Worm (Caenorhabditis elegans) whole organism, L3 larva: ENCODE data around the gene unc-82.

Experiments
- R02D3.7 ChIP-seq: fragments of 150-350 bp; optimal IDR thresholded peaks from 2 replicates; lab custom pipeline; 2014; ENCODE audit warnings: missing biosample characterization, missing genetic modification characterization
- ZK546.5 ChIP-seq: sonication (generic microtip); optimal IDR thresholded peaks from 2 replicates; lab custom pipeline; 2017; ENCODE audit warnings: missing biosample characterization, missing genetic modification characterization
- ceh-16 ChIP-seq: sonication (generic microtip); optimal IDR thresholded peaks from 2 replicates; lab custom pipeline; 2017; ENCODE audit warnings: missing biosample characterization, missing genetic modification characterization
- ceh-28 ChIP-seq: fragments of 150-350 bp; optimal IDR thresholded peaks from 2 replicates; lab custom pipeline; 2014; ENCODE audit warnings: missing biosample characterization, missing genetic modification reagents, missing genetic modification characterization
- ceh-82 ChIP-seq: fragments of 150-350 bp; optimal IDR thresholded peaks from 2 replicates; lab custom pipeline; 2014; ENCODE audit warnings: missing biosample characterization, missing genetic modification characterization
- ceh-9 ChIP-seq: sonication (generic microtip); optimal IDR thresholded peaks from 2 replicates; lab custom pipeline; 2018; ENCODE audit warnings: missing biosample characterization, missing genetic modification characterization
- daf-12 ChIP-seq: fragments of 150-350 bp; optimal IDR thresholded peaks from 2 replicates; lab custom pipeline; 2014; ENCODE audit warnings: missing biosample characterization, missing genetic modification reagents, missing genetic modification characterization
- egl-5 ChIP-seq: fragments of 150-350 bp; optimal IDR thresholded peaks from 2 replicates; lab custom pipeline; 2017; ENCODE audit warnings: missing biosample characterization, missing genetic modification reagents, missing genetic modification characterization, inconsistent platforms
- elt-1 ChIP-seq: fragments of 150-350 bp; optimal IDR thresholded peaks from 2 replicates; lab custom pipeline; 2014; ENCODE audit warnings: missing biosample characterization, missing genetic modification characterization
- elt-2 ChIP-seq: sonication (generic microtip); optimal IDR thresholded peaks from 2 replicates; lab custom pipeline; 2016; ENCODE audit warnings: missing genetic modification reagents, mild to moderate bottlenecking, missing genetic modification characterization, missing compliant biosample characterization
- elt-3 ChIP-seq, 3 experiments: fragments of 150-350 bp in 1 of 3; sonication (generic microtip) in 2 of 3; optimal IDR thresholded peaks; 2 replicates in 2 of 3; 4 replicates in 1 of 3; lab custom pipeline; 2014 to 2017; ENCODE audit warnings: missing biosample characterization in 3 of 3, missing genetic modification characterization in 3 of 3
- eor-1 ChIP-seq, 2 experiments: fragments of 150-350 bp; optimal IDR thresholded peaks; 2 replicates each; lab custom pipeline; 2014 to 2018; ENCODE audit warnings: missing biosample characterization in 2 of 2, missing genetic modification characterization in 2 of 2
- fkh-10 ChIP-seq: sonication (generic microtip); optimal IDR thresholded peaks from 2 replicates; lab custom pipeline; 2017; ENCODE audit warnings: missing biosample characterization, missing genetic modification reagents, missing genetic modification characterization
- fkh-2 ChIP-seq: fragments of 150-350 bp; optimal IDR thresholded peaks from 2 replicates; lab custom pipeline; 2014; ENCODE audit warnings: missing biosample characterization, missing genetic modification reagents, missing genetic modification characterization
- fos-1 ChIP-seq: fragments of 150-350 bp; optimal IDR thresholded peaks from 2 replicates; lab custom pipeline; 2014; ENCODE audit warnings: missing biosample characterization, missing genetic modification characterization
- hmg-11 ChIP-seq: sonication (generic microtip); optimal IDR thresholded peaks from 2 replicates; lab custom pipeline; 2016; ENCODE audit warnings: missing genetic modification characterization, missing compliant biosample characterization
- jun-1 ChIP-seq: fragments of 150-350 bp; optimal IDR thresholded peaks from 2 replicates; lab custom pipeline; 2014; ENCODE audit warnings: missing biosample characterization, missing genetic modification reagents, missing genetic modification characterization
- lin-15B ChIP-seq: fragments of 150-350 bp; optimal IDR thresholded peaks from 2 replicates; lab custom pipeline; 2014; ENCODE audit warnings: missing biosample characterization, missing genetic modification characterization
- lin-39 ChIP-seq: fragments of 150-350 bp; optimal IDR thresholded peaks from 2 replicates; lab custom pipeline; 2018; ENCODE audit warnings: missing biosample characterization, missing genetic modification reagents, missing genetic modification characterization
- lsy-12 ChIP-seq: sonication (generic microtip); optimal IDR thresholded peaks from 2 replicates; lab custom pipeline; 2016; ENCODE audit warnings: mild to moderate bottlenecking, missing genetic modification characterization, missing compliant biosample characterization
- mdl-1 ChIP-seq: fragments of 150-350 bp; optimal IDR thresholded peaks from 2 replicates; lab custom pipeline; 2014; ENCODE audit warnings: missing biosample characterization, missing genetic modification characterization
- mml-1 ChIP-seq: fragments of 150-350 bp; sonication (generic microtip); optimal IDR thresholded peaks from 3 replicates; lab custom pipeline; 2014; ENCODE audit warnings: missing biosample characterization, missing genetic modification characterization
- nfya-1 ChIP-seq: sonication (generic microtip); optimal IDR thresholded peaks from 2 replicates; lab custom pipeline; 2017; ENCODE audit warnings: missing genetic modification characterization, mild to moderate bottlenecking, missing compliant biosample characterization, antibody characterized with exemption, moderate library complexity; ENCODE audit not compliant: insufficient read depth
- nhr-12 ChIP-seq: fragments of 150-350 bp; optimal IDR thresholded peaks from 2 replicates; lab custom pipeline; 2014; ENCODE audit warnings: missing biosample characterization, missing genetic modification characterization
- nhr-23 ChIP-seq: fragments of 150-350 bp; optimal IDR thresholded peaks from 2 replicates; lab custom pipeline; 2014; ENCODE audit warnings: missing biosample characterization, missing genetic modification reagents, missing genetic modification characterization
- nhr-237 ChIP-seq: fragments of 150-350 bp; optimal IDR thresholded peaks from 2 replicates; lab custom pipeline; 2014; ENCODE audit warnings: missing biosample characterization, missing genetic modification characterization
- nhr-25 ChIP-seq: sonication (generic microtip); optimal IDR thresholded peaks from 2 replicates; lab custom pipeline; 2017; ENCODE audit warnings: missing biosample characterization, missing genetic modification characterization
- nhr-67 ChIP-seq: fragments of 150-350 bp; optimal IDR thresholded peaks from 2 replicates; lab custom pipeline; 2014; ENCODE audit warnings: missing biosample characterization, missing genetic modification characterization
- nhr-77 ChIP-seq: fragments of 150-350 bp; optimal IDR thresholded peaks from 2 replicates; lab custom pipeline; 2014; ENCODE audit warnings: missing biosample characterization, missing genetic modification characterization
- pha-4 ChIP-seq: fragments of 150-350 bp; optimal IDR thresholded peaks from 2 replicates; lab custom pipeline; 2014; ENCODE audit warnings: missing biosample characterization, missing genetic modification reagents, missing genetic modification characterization
- sea-2 ChIP-seq: fragments of 150-350 bp; sonication (generic microtip); optimal IDR thresholded peaks from 4 replicates; lab custom pipeline; 2014; ENCODE audit warnings: missing biosample characterization, missing genetic modification reagents, missing genetic modification characterization
- tbx-2 ChIP-seq: sonication (generic microtip); optimal IDR thresholded peaks from 2 replicates; lab custom pipeline; 2016; ENCODE audit warnings: mild to moderate bottlenecking, missing genetic modification characterization, missing compliant biosample characterization
- unc-39 ChIP-seq: sonication (generic microtip); optimal IDR thresholded peaks from 4 replicates; lab custom pipeline; 2017; ENCODE audit warnings: missing biosample characterization, missing genetic modification characterization
- unc-62 ChIP-seq: fragments of 150-350 bp; sonication (generic microtip); optimal IDR thresholded peaks from 4 replicates; lab custom pipeline; 2014; ENCODE audit warnings: missing biosample characterization, missing genetic modification reagents, missing genetic modification characterization
- ztf-11 ChIP-seq: fragments of 150-350 bp; optimal IDR thresholded peaks from 2 replicates; lab custom pipeline; 2014; ENCODE audit warnings: missing biosample characterization, missing genetic modification characterization
- ztf-4 ChIP-seq: fragments of 150-350 bp; optimal IDR thresholded peaks from 2 replicates; lab custom pipeline; 2014; ENCODE audit warnings: missing biosample characterization, missing genetic modification characterization

The unc-82 gene

DNA sequence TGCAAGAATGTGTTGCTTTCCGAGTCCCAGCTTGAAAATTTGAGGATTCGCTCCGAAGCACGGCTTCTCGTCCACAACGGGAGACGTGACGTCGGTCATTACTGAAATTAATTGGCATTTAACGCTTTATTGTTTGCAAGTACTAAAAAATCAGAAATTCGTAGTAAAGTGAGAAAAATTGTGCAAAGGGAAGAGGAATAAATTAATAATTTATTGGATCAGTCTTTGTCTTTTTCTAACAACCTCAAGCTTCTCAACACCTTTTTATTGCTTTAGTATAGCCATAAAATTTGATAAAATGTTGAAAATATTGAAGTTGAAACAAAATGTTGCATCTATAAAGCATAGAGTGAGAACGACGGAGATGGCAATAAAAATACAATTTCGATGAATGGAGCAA lies 27.0 kb downstream of the unc-82 start, which contains the start of gene tes-1:
tes-1 (minus strand) TSS at position 101 of the 400 bp plus-strand sequence.
- no peak for TF ChIP-seq ceh-28 (tag; lab: Kevin White, UChicago)
- TF ChIP-seq hmg-11 (tag; lab: Kevin White, UChicago), result no peak
- no peak for TF ChIP-seq fkh-2 (tag; lab: Kevin White, UChicago)
- TF ChIP-seq nhr-12 (tag; lab: Kevin White, UChicago), result no peak
- TF ChIP-seq nhr-23 (tag; lab: Kevin White, UChicago), result no peak
- TF ChIP-seq unc-39 (tag; lab: Kevin White, UChicago), result no peak
- no peak for TF ChIP-seq lin-39
- TF ChIP-seq elt-1 (tag; lab: Kevin White, UChicago), result no peak
- TF ChIP-seq tbx-2 (tag; lab: Kevin White, UChicago), result no peak
- no peak for TF ChIP-seq ceh-16 (tag; lab: Kevin White, UChicago)
- no peak for TF ChIP-seq nfya-1 (tag; lab: Kevin White, UChicago)
- TF ChIP-seq nhr-67 (tag; lab: Kevin White, UChicago), result no peak
- no peak for TF ChIP-seq unc-62
- TF ChIP-seq lsy-12, result no peak
- no peak for TF ChIP-seq daf-12 (tag; lab: Kevin White, UChicago)
- no peak for TF ChIP-seq eor-1 (tag; optimal IDR thresholded peaks at IDR 0.05; lab: Kevin White, UChicago)
- no peak for TF ChIP-seq elt-3 (tag; optimal IDR thresholded peaks at IDR 0.05; lab: Kevin White, UChicago)
- TF ChIP-seq elt-2 (tag; lab: Kevin White, UChicago), result no peak
- TF ChIP-seq egl-5 (tag; lab: Kevin White, UChicago), result no peak
- no peak for TF ChIP-seq sea-2 (GFP tag; lab: Kevin White, UChicago)

DNA sequence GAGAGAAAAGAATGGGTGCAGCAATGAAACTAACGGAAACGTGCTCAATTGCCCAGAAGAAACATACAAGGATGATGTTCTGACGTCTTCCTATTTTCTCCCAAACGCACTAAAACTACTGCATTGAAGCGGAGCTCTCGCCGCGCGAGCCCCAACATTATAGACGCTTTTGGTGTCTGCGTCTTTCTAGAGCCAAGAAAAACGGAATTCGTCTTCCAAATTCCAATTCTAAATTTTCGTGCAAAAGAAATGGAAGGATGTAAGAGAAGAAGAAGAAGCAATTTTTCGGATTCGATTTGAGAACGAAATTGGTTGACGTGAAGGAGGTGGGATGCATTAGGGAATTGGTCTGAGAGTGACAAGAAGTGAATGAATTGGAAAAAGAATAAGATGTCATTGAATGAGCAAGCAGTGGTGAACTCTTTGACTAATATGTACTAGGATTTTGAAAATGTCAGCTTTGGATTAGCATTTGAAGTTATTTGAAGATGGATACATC lies 29.4 kb downstream of the unc-82 start:
- no peak for TF ChIP-seq sea-2 (GFP tag; lab: Kevin White, UChicago)
- no peak for TF ChIP-seq ztf-11 (tag; lab: Kevin White, UChicago)
- no peak for TF ChIP-seq elt-2 (tag; lab: Kevin White, UChicago)
- no peak for TF ChIP-seq pha-4 (tag; lab: Kevin White, UChicago)
- peak; percentile 20 for TF ChIP-seq lin-39

DNA sequence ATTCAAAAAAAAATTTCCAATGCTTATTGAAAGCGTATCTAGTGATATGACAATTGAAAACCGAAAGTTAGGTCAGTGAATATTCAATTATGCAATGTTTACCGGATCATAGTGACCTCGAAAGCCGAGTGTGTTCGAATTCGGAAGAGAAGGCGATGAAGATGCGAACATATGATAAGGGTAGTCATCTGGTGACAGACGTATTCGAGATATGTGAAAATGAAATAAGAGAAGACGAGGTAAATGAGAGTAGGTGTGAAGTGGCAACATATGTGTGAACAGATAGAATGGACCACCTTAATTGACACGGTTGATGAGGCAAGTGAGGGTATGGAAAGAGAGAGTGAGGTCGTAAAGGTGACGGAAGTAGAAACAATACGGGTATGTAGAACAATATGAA lies 30.6 kb downstream of the unc-82 start:
- TF ChIP-seq fkh-10 (GFP tag; lab: Kevin White, UChicago) (no peak), lin-39 (no peak), nhr-237 (tag; lab: Kevin White, UChicago) (no peak), lin-15B (tag; lab: Kevin White, UChicago) (no peak), nhr-25 (tag; lab: Kevin White, UChicago) (peak; percentile 36)
- TF ChIP-seq, all 47 proteins: peak for 1

DNA sequence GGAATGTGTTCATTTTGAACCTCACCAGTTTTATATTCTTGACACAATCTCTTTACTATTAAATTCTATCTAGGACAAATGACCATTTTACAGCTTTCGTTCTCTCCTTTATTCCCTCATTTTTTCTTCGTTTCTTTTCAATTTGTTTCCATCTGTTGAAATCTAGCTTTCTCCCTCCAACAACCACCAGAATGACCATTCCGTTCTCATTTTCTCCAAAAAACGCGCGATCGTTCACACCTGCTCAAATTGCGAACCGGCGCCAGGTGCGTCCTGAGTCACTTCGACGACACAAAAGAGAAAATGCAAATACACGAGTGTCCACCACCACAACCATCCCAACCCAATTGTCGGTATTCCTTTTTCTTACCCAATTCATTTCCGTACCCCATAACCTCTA lies 31.9 kb downstream of the unc-82 start, which contains the start of gene F13B6.1:
F13B6.1 (plus strand) TSS at position 301 of the 400 bp plus-strand sequence.
- TF ChIP-seq ztf-4 (tag; lab: Kevin White, UChicago), result no peak
- TF ChIP-seq fos-1 (tag; lab: Kevin White, UChicago), result no peak
- no peak for TF ChIP-seq nhr-12 (tag; lab: Kevin White, UChicago)
- TF ChIP-seq mdl-1, result no peak
- no peak for TF ChIP-seq lin-15B (tag; lab: Kevin White, UChicago)
- TF ChIP-seq elt-3 (tag; optimal IDR thresholded peaks at IDR 0.05; lab: Kevin White, UChicago), result no peak
- TF ChIP-seq jun-1, result no peak
- no peak for TF ChIP-seq R02D3.7 (tag; lab: Kevin White, UChicago)
- TF ChIP-seq mml-1 (tag; lab: Kevin White, UChicago), result no peak
- no peak for TF ChIP-seq ceh-82 (tag; lab: Kevin White, UChicago)
- no peak for TF ChIP-seq tbx-2 (tag; lab: Kevin White, UChicago)
- TF ChIP-seq ztf-11 (tag; lab: Kevin White, UChicago), result no peak
- no peak for TF ChIP-seq ceh-9 (tag; lab: Kevin White, UChicago)
- TF ChIP-seq, all 47 proteins: peak for 0

DNA sequence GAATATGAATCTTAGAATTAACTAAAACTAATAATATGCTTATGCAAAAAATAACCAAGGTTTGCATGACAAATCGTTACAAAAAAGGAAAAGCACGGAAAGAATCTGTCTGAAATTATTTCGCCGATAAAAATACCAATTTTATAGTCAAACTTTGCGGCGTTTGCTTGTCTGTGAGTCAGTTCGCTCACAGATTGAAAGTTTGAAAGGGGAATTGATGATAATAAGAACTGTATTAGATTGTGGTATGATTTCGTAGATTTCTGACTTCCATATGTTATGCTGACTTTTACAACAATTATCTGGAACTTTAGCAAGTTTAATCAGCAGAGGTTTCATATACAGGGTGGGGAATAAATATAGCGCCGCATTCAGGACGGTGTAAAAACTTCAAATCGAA lies 35.9 kb downstream of the unc-82 start, which contains the start of gene F13B6.2:
F13B6.2 (minus strand) TSS at position 101 of the 400 bp plus-strand sequence.
- TF ChIP-seq ZK546.5 (tag; lab: Kevin White, UChicago) (no peak), R02D3.7 (tag; lab: Kevin White, UChicago) (no peak), nhr-77 (tag; lab: Kevin White, UChicago) (no peak), ceh-9 (tag; lab: Kevin White, UChicago) (no peak), tbx-2 (tag; lab: Kevin White, UChicago) (no peak), nhr-25 (tag; lab: Kevin White, UChicago) (no peak), egl-5 (tag; lab: Kevin White, UChicago) (no peak), ceh-28 (tag; lab: Kevin White, UChicago) (no peak), eor-1 (tag; optimal IDR thresholded peaks at IDR 0.05; lab: Kevin White, UChicago) (no peak), nhr-237 (tag; lab: Kevin White, UChicago) (no peak), daf-12 (tag; lab: Kevin White, UChicago) (no peak), hmg-11 (tag; lab: Kevin White, UChicago) (no peak), elt-1 (tag; lab: Kevin White, UChicago) (no peak)
